Fruit fly (Drosophila melanogaster) whole organism, embryonic: Measurements from ENCODE around the gene fkh.
A peak's percentile ranks its signal among the peaks of the same experiment; 100 is the strongest.

Experiments
- Adf1 ChIP-seq: fragments of 200-800 bp; sonication (Bioruptor generic); IDR thresholded peaks from 2 replicates; pipeline ENCODE4 v1.3.6; 2022; ENCODE audit warnings: missing biosample characterization, missing genetic modification characterization
- Atf-2 ChIP-seq: fragments of 200-800 bp; sonication (Bioruptor generic); optimal IDR thresholded peaks from 2 replicates; lab custom pipeline; 2016; ENCODE audit warnings: missing biosample characterization, missing genetic modification characterization
- CG10543 ChIP-seq: fragments of 200-800 bp; sonication (Bioruptor generic); optimal IDR thresholded peaks from 3 replicates; lab custom pipeline; 2017; ENCODE audit warnings: missing biosample characterization, mild to moderate bottlenecking, missing genetic modification characterization, moderate library complexity
- CG11695 ChIP-seq: fragments of 200-800 bp; sonication (Bioruptor generic); IDR thresholded peaks from 3 replicates; pipeline ENCODE4 v1.3.6; 2022; ENCODE audit warnings: missing biosample characterization, missing genetic modification characterization
- CG13624 ChIP-seq: fragments of 200-800 bp; sonication (Bioruptor generic); optimal IDR thresholded peaks from 2 replicates; lab custom pipeline; 2016; ENCODE audit warnings: missing biosample characterization, missing genetic modification characterization
- CG15073 ChIP-seq: fragments of 200-800 bp; sonication (Bioruptor generic); optimal IDR thresholded peaks from 2 replicates; lab custom pipeline; 2016; ENCODE audit warnings: missing biosample characterization, missing genetic modification characterization
- CG17186 ChIP-seq: fragments of 200-800 bp; sonication (Bioruptor generic); optimal IDR thresholded peaks from 3 replicates; lab custom pipeline; 2017; ENCODE audit warnings: missing biosample characterization, missing genetic modification reagents, missing genetic modification characterization
- CG17328 ChIP-seq: fragments of 200-800 bp; sonication (Bioruptor generic); IDR thresholded peaks from 2 replicates; pipeline ENCODE4 v1.3.6; 2022; ENCODE audit warnings: missing biosample characterization, missing genetic modification characterization
- CG17359 ChIP-seq: fragments of 200-800 bp; sonication (Bioruptor generic); optimal IDR thresholded peaks from 3 replicates; lab custom pipeline; 2018; ENCODE audit warnings: missing biosample characterization, mild to moderate bottlenecking, missing genetic modification characterization, moderate library complexity
- CG18619 ChIP-seq: fragments of 200-800 bp; sonication (Bioruptor generic); optimal IDR thresholded peaks from 3 replicates; lab custom pipeline; 2017; ENCODE audit warnings: missing biosample characterization, mild to moderate bottlenecking, missing genetic modification characterization
- CG18764 ChIP-seq: fragments of 200-800 bp; sonication (Bioruptor generic); optimal IDR thresholded peaks from 3 replicates; lab custom pipeline; 2016; ENCODE audit warnings: missing biosample characterization, missing genetic modification characterization
- CG2120 ChIP-seq: fragments of 200-800 bp; sonication (Bioruptor generic); optimal IDR thresholded peaks from 3 replicates; lab custom pipeline; 2016; ENCODE audit warnings: missing biosample characterization, missing genetic modification characterization
- CG30020 ChIP-seq: fragments of 200-800 bp; optimal IDR thresholded peaks from 2 replicates; lab custom pipeline; 2019; ENCODE audit warnings: missing biosample characterization, mild to moderate bottlenecking, missing genetic modification characterization, moderate library complexity
- CG3163 ChIP-seq: fragments of 200-800 bp; sonication (Bioruptor generic); optimal IDR thresholded peaks from 3 replicates; lab custom pipeline; 2016; ENCODE audit warnings: missing biosample characterization, missing genetic modification characterization
- CG42726 ChIP-seq: fragments of 200-800 bp; sonication (Bioruptor generic); IDR thresholded peaks from 2 replicates; pipeline ENCODE4 v1.3.6; 2022; ENCODE audit warnings: missing biosample characterization, missing genetic modification characterization; ENCODE audit not compliant: partially characterized antibody
- CG4404 ChIP-seq: fragments of 200-800 bp; sonication (Bioruptor generic); IDR thresholded peaks from 2 replicates; pipeline ENCODE4 v1.3.6; 2022; ENCODE audit warnings: missing biosample characterization, missing genetic modification characterization
- CG4730 ChIP-seq: fragments of 200-800 bp; sonication (Bioruptor generic); IDR thresholded peaks from 2 replicates; pipeline ENCODE4 v1.3.6; 2022; ENCODE audit warnings: missing biosample characterization, missing genetic modification characterization
- CG6254 ChIP-seq: fragments of 200-800 bp; sonication (Bioruptor generic); optimal IDR thresholded peaks from 3 replicates; lab custom pipeline; 2017; ENCODE audit warnings: mild to moderate bottlenecking, missing biosample characterization, missing genetic modification reagents, missing genetic modification characterization
- CG6272 ChIP-seq: fragments of 200-800 bp; sonication (Bioruptor generic); IDR thresholded peaks from 2 replicates; pipeline ENCODE4 v1.3.6; 2022; ENCODE audit warnings: missing biosample characterization, missing genetic modification characterization
- CG7271 ChIP-seq: fragments of 200-800 bp; sonication (Bioruptor generic); optimal IDR thresholded peaks from 2 replicates; lab custom pipeline; 2018; ENCODE audit warnings: missing biosample characterization, mild to moderate bottlenecking, missing genetic modification characterization, moderate library complexity
- CG7987 ChIP-seq: fragments of 200-800 bp; sonication (Bioruptor generic); optimal IDR thresholded peaks from 2 replicates; lab custom pipeline; 2018; ENCODE audit warnings: missing biosample characterization, mild to moderate bottlenecking, missing genetic modification characterization, moderate library complexity
- CG8290 ChIP-seq, 3 experiments: fragments of 200-800 bp; sonication (Bioruptor generic); optimal IDR thresholded peaks; 2 replicates each; lab custom pipeline; 2016 to 2019; ENCODE audit warnings: missing biosample characterization in 3 of 3, missing genetic modification characterization in 3 of 3, mild to moderate bottlenecking in 2 of 3, moderate library complexity in 1 of 3
- CG8359 ChIP-seq: fragments of 200-800 bp; sonication (Bioruptor generic); optimal IDR thresholded peaks from 2 replicates; lab custom pipeline; 2017; ENCODE audit warnings: missing biosample characterization, mild to moderate bottlenecking, missing genetic modification characterization, borderline replicate concordance
- CG8765 ChIP-seq: fragments of 200-800 bp; sonication (Bioruptor generic); IDR thresholded peaks from 2 replicates; pipeline ENCODE4 v1.3.6; 2022; ENCODE audit warnings: missing biosample characterization, missing genetic modification characterization
- D19B ChIP-seq: fragments of 200-800 bp; sonication (Bioruptor generic); optimal IDR thresholded peaks from 2 replicates; lab custom pipeline; 2017; ENCODE audit warnings: missing biosample characterization, mild to moderate bottlenecking, missing genetic modification characterization
- Drgx ChIP-seq: fragments of 200-800 bp; sonication (Bioruptor generic); IDR thresholded peaks from 2 replicates; pipeline ENCODE4 v1.3.6; 2022; ENCODE audit warnings: missing biosample characterization, missing genetic modification characterization
- Hmr ChIP-seq: fragments of 200-800 bp; sonication (Bioruptor generic); optimal IDR thresholded peaks from 3 replicates; lab custom pipeline; 2017; ENCODE audit warnings: mild to moderate bottlenecking, missing biosample characterization, missing genetic modification reagents, missing genetic modification characterization
- MBD-R2 ChIP-seq: fragments of 200-800 bp; sonication (Bioruptor generic); IDR thresholded peaks from 2 replicates; pipeline ENCODE4 v1.3.6; 2022; ENCODE audit warnings: missing biosample characterization, missing genetic modification characterization
- MTF-1 ChIP-seq: fragments of 200-800 bp; sonication (Bioruptor generic); optimal IDR thresholded peaks from 2 replicates; lab custom pipeline; 2018; ENCODE audit warnings: missing biosample characterization, mild to moderate bottlenecking, missing genetic modification characterization, borderline replicate concordance
- Oaz ChIP-seq: fragments of 200-800 bp; sonication (Bioruptor generic); IDR thresholded peaks from 2 replicates; pipeline ENCODE4 v1.3.6; 2022; ENCODE audit warnings: missing biosample characterization, missing genetic modification characterization
- Opbp ChIP-seq: fragments of 200-800 bp; sonication (Bioruptor generic); IDR thresholded peaks from 3 replicates; pipeline ENCODE4 v1.3.6; 2022; ENCODE audit warnings: missing biosample characterization, missing genetic modification characterization; ENCODE audit not compliant: partially characterized antibody
- Side ChIP-seq: fragments of 200-800 bp; sonication (Bioruptor generic); optimal IDR thresholded peaks from 2 replicates; lab custom pipeline; 2016; ENCODE audit warnings: missing biosample characterization, missing genetic modification characterization
- Six4 ChIP-seq: fragments of 200-800 bp; sonication (Bioruptor generic); optimal IDR thresholded peaks from 2 replicates; lab custom pipeline; 2016; ENCODE audit warnings: missing biosample characterization, missing genetic modification characterization
- Sry-β ChIP-seq: fragments of 200-800 bp; sonication (Bioruptor generic); optimal IDR thresholded peaks from 2 replicates; lab custom pipeline; 2018; ENCODE audit warnings: missing biosample characterization, mild to moderate bottlenecking, missing genetic modification characterization, moderate library complexity
- ab ChIP-seq: fragments of 200-800 bp; sonication (Bioruptor generic); optimal IDR thresholded peaks from 2 replicates; lab custom pipeline; 2016; ENCODE audit warnings: missing biosample characterization, missing genetic modification characterization
- ac ChIP-seq: fragments of 200-800 bp; sonication (Bioruptor generic); optimal IDR thresholded peaks from 3 replicates; lab custom pipeline; 2017; ENCODE audit warnings: missing biosample characterization, mild to moderate bottlenecking, missing genetic modification characterization
- ash1 ChIP-seq: fragments of 200-800 bp; sonication (Bioruptor generic); optimal IDR thresholded peaks from 2 replicates; lab custom pipeline; 2018; ENCODE audit warnings: missing biosample characterization, mild to moderate bottlenecking, missing genetic modification characterization
- chinmo ChIP-seq: fragments of 200-800 bp; sonication (Bioruptor generic); IDR thresholded peaks from 4 replicates; pipeline ENCODE4 v1.3.6; 2022; ENCODE audit warnings: missing biosample characterization, missing genetic modification characterization; ENCODE audit not compliant: partially characterized antibody
- ci ChIP-seq: fragments of 200-800 bp; sonication (Bioruptor generic); IDR thresholded peaks from 3 replicates; pipeline ENCODE4 v1.3.6; 2022; ENCODE audit warnings: missing biosample characterization, missing genetic modification characterization
- da ChIP-seq: fragments of 200-800 bp; sonication (Bioruptor generic); optimal IDR thresholded peaks from 2 replicates; lab custom pipeline; 2016; ENCODE audit warnings: missing biosample characterization, missing genetic modification characterization
- danr ChIP-seq: fragments of 200-800 bp; sonication (Bioruptor generic); IDR thresholded peaks from 2 replicates; pipeline ENCODE4 v1.3.6; 2022; ENCODE audit warnings: missing biosample characterization, missing genetic modification characterization
- fru ChIP-seq: fragments of >200 bp; optimal IDR thresholded peaks from 2 replicates; lab custom pipeline; 2017
- gce ChIP-seq: fragments of 200-800 bp; sonication (Bioruptor generic); IDR thresholded peaks from 3 replicates; pipeline ENCODE4 v1.3.6; 2022; ENCODE audit warnings: missing biosample characterization, missing genetic modification characterization
- hb ChIP-seq: fragments of 200-800 bp; sonication (Bioruptor generic); IDR thresholded peaks from 3 replicates; pipeline ENCODE4 v1.3.6; 2022; ENCODE audit warnings: missing biosample characterization, missing genetic modification characterization; ENCODE audit not compliant: partially characterized antibody
- inv ChIP-seq: fragments of 200-800 bp; sonication (Bioruptor generic); IDR thresholded peaks from 2 replicates; pipeline ENCODE4 v1.3.6; 2022; ENCODE audit warnings: missing biosample characterization, missing genetic modification characterization; ENCODE audit not compliant: partially characterized antibody
- klu ChIP-seq: fragments of 200-800 bp; sonication (Bioruptor generic); IDR thresholded peaks from 2 replicates; pipeline ENCODE4 v1.3.6; 2022; ENCODE audit warnings: missing biosample characterization, missing genetic modification characterization
- odd ChIP-seq: fragments of 200-800 bp; sonication (Bioruptor generic); optimal IDR thresholded peaks from 2 replicates; lab custom pipeline; 2017; ENCODE audit warnings: missing biosample characterization, mild to moderate bottlenecking, missing genetic modification characterization
- sim ChIP-seq: fragments of 200-800 bp; sonication (Bioruptor generic); IDR thresholded peaks from 2 replicates; pipeline ENCODE4 v1.3.6; 2022; ENCODE audit warnings: missing biosample characterization, missing genetic modification characterization
- slbo ChIP-seq: fragments of 200-800 bp; sonication (Bioruptor generic); IDR thresholded peaks from 2 replicates; pipeline ENCODE4 v1.3.6; 2022; ENCODE audit warnings: missing biosample characterization, missing genetic modification characterization
- trh ChIP-seq: fragments of 200-800 bp; sonication (Bioruptor generic); optimal IDR thresholded peaks from 2 replicates; lab custom pipeline; 2016; ENCODE audit warnings: missing biosample characterization, missing genetic modification characterization
- zfh1 ChIP-seq: fragments of 200-800 bp; sonication (Bioruptor generic); IDR thresholded peaks from 3 replicates; pipeline ENCODE4 v1.3.6; 2022; ENCODE audit warnings: missing biosample characterization, missing genetic modification characterization

The fkh gene

dm6 chr3R:28631753-28632152 is 46.7 kb upstream of the fkh start (continued):
- no peak for TF ChIP-seq klu
- TF ChIP-seq hb, result no peak
- TF ChIP-seq Hmr (GFP tag; lab: Kevin White, UChicago), result peak; percentile 27
- peak; percentile 50 for TF ChIP-seq Side (GFP tag; lab: Kevin White, UChicago)
- no peak for TF ChIP-seq ash1 (GFP tag; lab: Kevin White, UChicago)
- TF ChIP-seq slbo (GFP tag; lab: Robert Waterston, UW), result peak; percentile 34; the same call in 1 of the 2 replicates
- no peak for TF ChIP-seq danr
- TF ChIP-seq CG17328 (GFP tag; lab: Robert Waterston, UW), result peak; percentile 59
- no peak for TF ChIP-seq trh (GFP tag; lab: Kevin White, UChicago)
- peak; percentile 66 for TF ChIP-seq CG17359 (tag; lab: Kevin White, UChicago)
- no peak for TF ChIP-seq odd (GFP tag; lab: Kevin White, UChicago)
- TF ChIP-seq CG2120, result peak; percentile 53
- TF ChIP-seq CG4404 (GFP tag; lab: Robert Waterston, UW), result peak; percentile 75
- no peak for TF ChIP-seq CG10543 (GFP tag; lab: Kevin White, UChicago)
- TF ChIP-seq D19B (GFP tag; lab: Kevin White, UChicago), result no peak
- TF ChIP-seq Drgx (GFP tag; lab: Robert Waterston, UW), result 0 out of 2 replicates have a peak, but pooled peaks have one; percentile 42
- TF ChIP-seq CG7987 (GFP tag; lab: Kevin White, UChicago), result peak; percentile 47
- peak; percentile 83 for TF ChIP-seq CG8765 (GFP tag; lab: Robert Waterston, UW)
- TF ChIP-seq CG6272, result no peak
- no peak for TF ChIP-seq CG42726
- peak; percentile 7 for TF ChIP-seq Atf-2 (GFP tag; lab: Kevin White, UChicago)
- TF ChIP-seq Sry-β (GFP tag; lab: Kevin White, UChicago), result no peak
- peak; percentile 74; the same call in 2 of the 3 replicates for TF ChIP-seq zfh1 (GFP tag; lab: Robert Waterston, UW)
- TF ChIP-seq inv (GFP tag; lab: Robert Waterston, UW), result no peak
- peak; percentile 74; the same call in 1 of the 3 replicates for TF ChIP-seq ci (GFP tag; lab: Robert Waterston, UW)
- no peak for TF ChIP-seq CG15073
- TF ChIP-seq CG11695, result peak; percentile 24; the same call in 1 of the 3 replicates
- no peak for TF ChIP-seq CG18619 (GFP tag; lab: Kevin White, UChicago)
- no peak for TF ChIP-seq da (GFP tag; lab: Kevin White, UChicago)
- peak; percentile 1 for TF ChIP-seq CG8290 (GFP tag; optimal IDR thresholded peaks at IDR 0.05; lab: Kevin White, UChicago)
- TF ChIP-seq CG8290 (tag; optimal IDR thresholded peaks at IDR 0.05; lab: Kevin White, UChicago), result peak in 1 of 2 experiments; percentile 50
- TF ChIP-seq ac, result peak; percentile 34
- TF ChIP-seq CG7271, result no peak
- TF ChIP-seq MBD-R2, result no peak
- TF ChIP-seq Adf1 (GFP tag; lab: Robert Waterston, UW), result no peak
- TF ChIP-seq CG30020 (tag; lab: Kevin White, UChicago), result no peak
- TF ChIP-seq sim (GFP tag; lab: Robert Waterston, UW), result no peak
- TF ChIP-seq Six4 (GFP tag; lab: Kevin White, UChicago), result peak; percentile 66
- TF ChIP-seq Opbp (GFP tag; lab: Robert Waterston, UW), result no peak
- no peak for TF ChIP-seq fru (lab: Kevin White, UChicago)
- no peak for TF ChIP-seq Oaz (GFP tag; lab: Robert Waterston, UW)
- TF ChIP-seq CG18764 (GFP tag; lab: Kevin White, UChicago), result peak; percentile 53
- peak; percentile 46 for TF ChIP-seq MTF-1
- peak; percentile 26 for TF ChIP-seq CG3163
- no peak for TF ChIP-seq gce (GFP tag; lab: Robert Waterston, UW)
- no peak for TF ChIP-seq CG4730
- TF ChIP-seq CG13624, result peak; percentile 12
- 0 out of 4 replicates have a peak, but pooled peaks have one; percentile 10 for TF ChIP-seq chinmo
- no peak for TF ChIP-seq CG8359 (GFP tag; lab: Kevin White, UChicago)
- TF ChIP-seq CG17186 (GFP tag; lab: Kevin White, UChicago), result no peak
- no peak for TF ChIP-seq ab
- TF ChIP-seq CG6254 (GFP tag; lab: Kevin White, UChicago), result peak; percentile 40
